Worm (Caenorhabditis elegans) whole organism, mixed stage, embryonic: ENCODE results near the gene ecps-2.

Source experiments
- elt-1 ChIP-seq: sonication (generic microtip); optimal IDR thresholded peaks from 2 replicates; lab custom pipeline; 2017; ENCODE audit warnings: missing genetic modification characterization, mild to moderate bottlenecking, missing compliant biosample characterization, antibody characterized with exemption, moderate library complexity, borderline replicate concordance; ENCODE audit not compliant: insufficient read depth
- ham-2 ChIP-seq: fragments of 200-800 bp; sonication (Bioruptor generic); optimal IDR thresholded peaks from 2 replicates; lab custom pipeline; 2018; ENCODE audit warnings: mild to moderate bottlenecking, missing genetic modification characterization, missing compliant biosample characterization
- lin-13 ChIP-seq: fragments of 150-350 bp; optimal IDR thresholded peaks from 2 replicates; lab custom pipeline; 2014; ENCODE audit warnings: missing biosample characterization, missing genetic modification characterization
- nhr-76 ChIP-seq: sonication (generic microtip); optimal IDR thresholded peaks from 2 replicates; lab custom pipeline; 2017; ENCODE audit warnings: missing biosample characterization, missing genetic modification characterization
- snpc-4 ChIP-seq: fragments of 150-350 bp; optimal IDR thresholded peaks from 2 replicates; lab custom pipeline; 2014; ENCODE audit warnings: missing biosample characterization, missing genetic modification characterization
- unc-62 ChIP-seq: fragments of 150-350 bp; optimal IDR thresholded peaks from 2 replicates; lab custom pipeline; 2014; ENCODE audit warnings: missing biosample characterization, missing genetic modification reagents, missing genetic modification characterization
- ztf-11 ChIP-seq: fragments of 150-350 bp; optimal IDR thresholded peaks from 2 replicates; lab custom pipeline; 2014; ENCODE audit warnings: missing biosample characterization, missing genetic modification characterization

DNA sequence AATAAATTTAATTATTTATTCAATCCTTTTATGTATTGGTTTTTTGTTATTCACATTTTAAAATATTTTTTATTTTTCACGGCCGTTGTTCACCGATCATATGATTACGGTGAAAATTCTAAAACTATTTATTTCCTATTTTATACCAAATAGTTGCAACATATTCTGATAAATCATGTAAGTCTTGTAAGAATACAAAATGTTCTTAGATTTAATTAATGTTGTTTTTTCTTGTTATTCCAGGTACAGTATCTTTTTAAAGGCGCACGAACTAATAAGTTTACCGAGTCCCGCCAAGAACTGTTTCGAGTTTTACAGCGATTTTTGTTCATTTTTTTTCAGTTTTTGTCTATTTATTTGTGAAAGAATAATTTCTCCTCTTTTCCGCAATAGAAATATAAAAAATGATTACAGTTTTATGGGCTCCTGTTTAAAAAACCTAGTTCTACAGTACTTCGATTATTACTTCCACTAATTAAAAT, 26.7 kb downstream of the ecps-2 start, which contains the start of gene D2045.5:
- TF ChIP-seq snpc-4, result no peak
- no peak for TF ChIP-seq nhr-76 (tag; lab: Kevin White, UChicago)
- no peak for TF ChIP-seq ztf-11 (tag; lab: Kevin White, UChicago)
- no peak for TF ChIP-seq ham-2 (GFP tag; lab: Kevin White, UChicago)
- no peak for TF ChIP-seq lin-13 (tag; lab: Kevin White, UChicago)
- no peak for TF ChIP-seq elt-1 (tag; lab: Kevin White, UChicago)
- TF ChIP-seq unc-62 (GFP tag; lab: Kevin White, UChicago), result no peak
